Worm (Caenorhabditis elegans) whole organism, early embryonic: Measurements from ENCODE around the gene F29F11.20.

ENCODE experiments used
- B0310.2 ChIP-seq: sonication (generic microtip); optimal IDR thresholded peaks from 2 replicates; lab custom pipeline; 2016; ENCODE audit warnings: mild to moderate bottlenecking, missing genetic modification characterization, missing compliant biosample characterization
- F13C5.2 ChIP-seq: sonication (generic microtip); optimal IDR thresholded peaks from 2 replicates; lab custom pipeline; 2017; ENCODE audit warnings: mild to moderate bottlenecking, missing genetic modification characterization, inconsistent platforms, missing compliant biosample characterization
- aly-1 ChIP-seq: sonication (generic microtip); optimal IDR thresholded peaks from 2 replicates; lab custom pipeline; 2016; ENCODE audit warnings: missing genetic modification characterization, missing compliant biosample characterization
- ama-1 ChIP-seq: fragments of 150-350 bp; optimal IDR thresholded peaks from 2 replicates; lab custom pipeline; 2014
- ceh-13 ChIP-seq: fragments of 200-800 bp; sonication (Bioruptor generic); optimal IDR thresholded peaks from 2 replicates; lab custom pipeline; 2018; ENCODE audit warnings: mild to moderate bottlenecking, missing genetic modification characterization, missing compliant biosample characterization
- ceh-36 ChIP-seq: sonication (generic microtip); optimal IDR thresholded peaks from 2 replicates; lab custom pipeline; 2016; ENCODE audit warnings: missing genetic modification characterization, inconsistent platforms, missing compliant biosample characterization
- ets-7 ChIP-seq: sonication (generic microtip); optimal IDR thresholded peaks from 2 replicates; lab custom pipeline; 2016; ENCODE audit warnings: missing genotype, missing genetic modification characterization, missing compliant biosample characterization
- flt-1 ChIP-seq: fragments of 200-800 bp; sonication (Bioruptor generic); IDR thresholded peaks from 2 replicates; pipeline ENCODE4 v1.3.6; 2022; ENCODE audit warnings: missing genetic modification characterization, missing compliant biosample characterization
- hmbx-1 ChIP-seq: sonication (generic microtip); optimal IDR thresholded peaks from 2 replicates; lab custom pipeline; 2016; ENCODE audit warnings: mild to moderate bottlenecking, missing genetic modification characterization, missing compliant biosample characterization
- hmg-4 ChIP-seq: fragments of 200-800 bp; sonication (Bioruptor generic); optimal IDR thresholded peaks from 2 replicates; lab custom pipeline; 2018; ENCODE audit warnings: mild to moderate bottlenecking, missing genetic modification characterization, missing compliant biosample characterization
- hnd-1 ChIP-seq: sonication (generic microtip); optimal IDR thresholded peaks from 2 replicates; lab custom pipeline; 2016; ENCODE audit warnings: missing genetic modification characterization, missing compliant biosample characterization
- pes-1 ChIP-seq: fragments of 200-800 bp; sonication (Bioruptor generic); IDR thresholded peaks from 2 replicates; pipeline ENCODE4 v1.3.6; 2022; ENCODE audit warnings: missing genetic modification reagents, missing genetic modification characterization, missing compliant biosample characterization
- scrt-1 ChIP-seq: fragments of 200-800 bp; sonication (Bioruptor generic); IDR thresholded peaks from 2 replicates; pipeline ENCODE4 v1.3.6; 2022; ENCODE audit warnings: missing genetic modification characterization, missing compliant biosample characterization
- sea-1 ChIP-seq: fragments of 200-800 bp; sonication (Bioruptor generic); conservative IDR thresholded peaks from 2 replicates; pipeline ENCODE4 v1.3.6; 2022; ENCODE audit warnings: missing genetic modification characterization, missing compliant biosample characterization
- tbx-11 ChIP-seq: fragments of 200-800 bp; sonication (Bioruptor generic); IDR thresholded peaks from 2 replicates; pipeline ENCODE4 v1.3.6; 2022; ENCODE audit warnings: missing genetic modification characterization, missing compliant biosample characterization
- tbx-37 ChIP-seq: fragments of 200-800 bp; sonication (Bioruptor generic); conservative IDR thresholded peaks from 2 replicates; pipeline ENCODE4 v1.3.6; 2022; ENCODE audit warnings: missing genetic modification reagents, missing genetic modification characterization, missing compliant biosample characterization
- tra-4 ChIP-seq: sonication (generic microtip); optimal IDR thresholded peaks from 2 replicates; lab custom pipeline; 2017; ENCODE audit warnings: missing genetic modification characterization, missing compliant biosample characterization

Gene F29F11.20

DNA sequence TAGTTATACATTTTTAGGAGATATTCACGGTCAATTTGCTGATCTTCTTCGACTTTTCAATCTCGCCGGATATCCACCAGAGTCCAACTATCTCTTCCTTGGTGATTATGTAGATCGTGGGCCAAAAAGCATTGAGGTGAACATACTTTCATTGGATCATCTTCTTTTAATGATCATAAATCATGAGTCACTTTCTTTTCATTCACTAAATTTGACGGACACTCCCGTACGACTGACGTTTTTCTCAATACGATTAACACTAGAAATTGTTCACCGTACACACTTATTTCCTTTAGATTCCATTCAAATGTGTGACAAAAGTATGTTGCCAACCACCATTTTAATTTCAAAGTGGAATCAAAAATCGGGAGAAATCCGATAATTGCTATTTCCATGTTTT, 15.2 kb downstream of the F29F11.20 start:
- TF ChIP-seq B0310.2 (tag; lab: Kevin White, UChicago) (no peak), sea-1 (no peak), tra-4 (tag; lab: Kevin White, UChicago) (no peak), pes-1 (GFP tag; lab: Robert Waterston, UW) (no peak), ets-7 (tag; lab: Kevin White, UChicago) (no peak), tbx-11 (no peak), scrt-1 (GFP tag; lab: Robert Waterston, UW) (no peak), ceh-36 (tag; lab: Kevin White, UChicago) (no peak), aly-1 (tag; lab: Kevin White, UChicago) (no peak), hmg-4 (GFP tag; lab: Kevin White, UChicago) (no peak), tbx-37 (no peak)

DNA sequence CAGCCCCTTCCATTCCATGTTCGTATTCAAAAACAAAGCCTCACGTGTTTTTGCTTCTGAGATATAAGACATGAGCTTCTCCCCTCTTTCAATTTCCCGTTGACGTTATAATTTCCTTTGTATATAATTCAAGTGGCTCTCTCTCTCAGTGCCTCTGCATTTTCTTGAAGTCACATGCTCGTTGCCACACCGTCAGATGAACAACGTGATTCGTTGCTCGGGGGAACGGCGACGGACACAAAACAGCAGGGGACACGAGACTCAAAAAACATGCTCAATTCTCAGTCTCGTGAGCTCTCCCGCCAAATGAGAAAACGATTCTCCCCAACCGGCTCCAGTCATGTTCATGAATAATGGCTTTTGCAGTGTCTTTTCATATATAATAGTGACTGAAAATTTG, 20.6 kb downstream of the F29F11.20 start:
- TF ChIP-seq tbx-37 (no peak), tbx-11 (no peak), tra-4 (tag; lab: Kevin White, UChicago) (no peak), sea-1 (no peak), flt-1 (GFP tag; lab: Robert Waterston, UW) (no peak), B0310.2 (tag; lab: Kevin White, UChicago) (no peak), hmbx-1 (tag; lab: Kevin White, UChicago) (no peak), ceh-36 (tag; lab: Kevin White, UChicago) (no peak), F13C5.2 (tag; lab: Kevin White, UChicago) (no peak), pes-1 (GFP tag; lab: Robert Waterston, UW) (no peak), ceh-13 (GFP tag; lab: Kevin White, UChicago) (no peak), ama-1 (lab: Kevin White, UChicago) (no peak), hmg-4 (GFP tag; lab: Kevin White, UChicago) (no peak), aly-1 (tag; lab: Kevin White, UChicago) (no peak)

DNA sequence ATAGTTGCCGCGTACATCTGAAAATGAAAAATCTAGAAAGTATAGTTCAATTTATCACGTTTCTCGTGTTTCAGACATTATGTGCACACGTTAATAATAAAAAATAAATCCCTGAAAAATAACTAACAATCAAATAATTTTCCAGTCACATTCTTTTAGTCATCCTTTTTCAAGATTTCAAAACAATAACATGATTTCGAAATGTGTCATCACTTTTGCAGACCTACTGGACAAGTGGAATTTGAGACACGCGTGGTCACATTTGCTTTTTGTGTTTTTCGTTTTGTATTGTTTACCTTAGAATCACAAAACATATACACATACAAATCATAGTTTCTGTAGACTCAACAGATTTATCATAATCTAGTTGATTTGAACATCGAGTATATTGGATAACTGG, 21.7 kb downstream of the F29F11.20 start:
- TF ChIP-seq ceh-36 (tag; lab: Kevin White, UChicago) (no peak), tra-4 (tag; lab: Kevin White, UChicago) (no peak), F13C5.2 (tag; lab: Kevin White, UChicago) (no peak), hmg-4 (GFP tag; lab: Kevin White, UChicago) (no peak), sea-1 (no peak), ama-1 (lab: Kevin White, UChicago) (no peak), B0310.2 (tag; lab: Kevin White, UChicago) (no peak), tbx-11 (no peak), ceh-13 (GFP tag; lab: Kevin White, UChicago) (no peak)

DNA sequence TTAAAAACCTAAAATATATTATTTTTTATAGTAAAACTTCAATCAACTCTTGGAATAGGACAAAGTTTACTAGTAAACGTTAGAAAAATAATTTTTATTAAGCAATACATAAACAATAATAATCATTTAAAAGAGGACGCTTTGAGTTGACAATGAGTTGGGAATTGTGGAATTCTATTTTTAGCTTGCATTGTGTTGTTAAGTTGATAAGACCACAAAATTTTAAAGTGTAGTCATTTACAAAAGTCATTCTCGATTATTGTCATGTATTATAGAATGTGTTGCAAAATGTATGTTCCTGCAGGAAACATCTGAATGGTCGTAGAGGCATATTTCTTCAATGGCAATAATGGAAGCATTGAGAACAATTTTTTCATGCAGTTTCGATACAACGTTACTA, 23.3 kb downstream of the F29F11.20 start:
- no peak for TF ChIP-seq ceh-13 (GFP tag; lab: Kevin White, UChicago)
- no peak for TF ChIP-seq sea-1

DNA sequence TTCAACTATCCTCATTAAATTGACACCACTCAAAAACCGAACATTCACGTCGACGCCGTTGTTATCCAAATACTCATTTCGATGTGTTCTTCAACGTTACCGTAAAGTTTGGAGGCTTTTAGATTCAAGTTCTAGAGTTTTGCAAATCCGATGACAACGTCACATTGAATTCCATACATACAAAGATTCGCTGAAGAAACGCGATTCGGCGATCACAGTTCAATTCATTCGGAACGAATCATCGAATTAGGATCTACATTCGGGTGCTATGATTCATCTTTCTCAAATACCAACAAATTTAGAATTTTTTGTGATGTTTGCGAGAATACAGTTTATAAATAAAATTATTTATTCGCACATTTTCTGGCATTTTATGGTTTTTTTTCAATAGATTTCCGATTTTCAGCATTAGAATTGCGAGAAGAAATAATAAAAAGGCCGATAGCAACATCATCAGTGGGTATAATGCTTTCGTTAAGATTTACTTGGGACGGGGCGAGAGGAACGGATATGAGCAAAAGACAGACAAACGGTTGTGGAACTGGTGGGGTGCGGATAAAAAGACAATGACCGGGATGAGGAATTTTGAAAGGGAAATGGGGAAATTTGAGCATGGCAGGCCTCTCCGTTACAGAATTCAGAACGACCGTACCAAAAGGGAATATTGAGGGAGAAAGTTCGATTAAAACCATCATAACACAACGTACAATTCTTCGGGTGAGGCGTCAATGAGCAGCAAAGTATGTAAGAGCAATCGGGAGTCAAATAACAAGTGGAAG, 24.3 kb downstream of the F29F11.20 start:
- no peak for TF ChIP-seq hmg-4 (GFP tag; lab: Kevin White, UChicago)
- peak; percentile 53 for TF ChIP-seq ama-1 (lab: Kevin White, UChicago)

DNA sequence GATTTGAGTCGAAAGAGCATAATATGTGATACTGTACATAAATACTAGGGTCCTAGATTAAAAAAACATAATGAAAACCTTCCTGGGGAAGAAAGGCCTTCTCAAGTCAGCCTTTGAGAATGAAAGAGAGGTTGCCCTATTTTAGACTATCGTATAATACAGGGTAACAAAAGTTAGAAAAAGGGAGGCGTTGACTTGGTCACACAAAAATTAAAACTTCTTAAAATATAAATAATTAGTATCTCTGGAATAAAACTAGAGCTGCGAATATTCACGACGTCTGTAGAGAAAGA, 24.9 kb downstream of the F29F11.20 start:
- TF ChIP-seq aly-1 (tag; lab: Kevin White, UChicago): no peak
- TF ChIP-seq tra-4 (tag; lab: Kevin White, UChicago): no peak
- no peak for TF ChIP-seq hmg-4 (GFP tag; lab: Kevin White, UChicago)
- 0 out of 2 replicates have a peak, but pooled peaks have one; percentile 23 for TF ChIP-seq pes-1 (GFP tag; lab: Robert Waterston, UW)
- no peak for TF ChIP-seq ets-7 (tag; lab: Kevin White, UChicago)
- no peak for TF ChIP-seq scrt-1 (GFP tag; lab: Robert Waterston, UW)
- TF ChIP-seq flt-1 (GFP tag; lab: Robert Waterston, UW): no peak

DNA sequence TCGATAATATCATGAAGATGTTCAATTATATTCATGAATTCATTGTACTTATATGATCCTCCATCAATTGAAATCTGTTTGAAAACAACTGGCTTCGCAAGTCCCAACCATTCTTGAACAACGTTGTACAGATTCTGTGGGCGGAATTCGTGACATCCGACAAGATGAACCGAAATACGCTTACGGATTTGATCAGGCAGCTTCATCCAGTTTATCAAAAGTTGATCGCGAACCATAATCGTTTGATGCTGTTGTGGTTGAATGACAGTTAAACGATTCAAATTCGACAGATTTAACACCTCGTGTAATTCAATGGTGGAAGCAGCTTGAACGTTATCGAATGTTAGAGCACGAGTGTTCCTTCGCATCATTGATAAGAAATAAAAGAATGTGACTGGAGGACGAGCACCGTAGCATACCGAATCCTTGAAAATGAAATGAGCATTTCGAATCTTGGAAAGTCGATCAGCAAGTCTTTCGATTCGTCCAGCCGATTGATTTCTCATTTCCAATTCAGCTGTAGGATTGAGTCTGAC, 26.1 kb downstream of the F29F11.20 start:
- no peak for TF ChIP-seq tbx-11
- TF ChIP-seq B0310.2 (tag; lab: Kevin White, UChicago): no peak
- no peak for TF ChIP-seq tra-4 (tag; lab: Kevin White, UChicago)
- TF ChIP-seq hmbx-1 (tag; lab: Kevin White, UChicago): no peak
- no peak for TF ChIP-seq scrt-1 (GFP tag; lab: Robert Waterston, UW)
- TF ChIP-seq flt-1 (GFP tag; lab: Robert Waterston, UW): no peak
- TF ChIP-seq ceh-13 (GFP tag; lab: Kevin White, UChicago): no peak
- no peak for TF ChIP-seq sea-1
- no peak for TF ChIP-seq hnd-1 (tag; lab: Kevin White, UChicago)
- no peak for TF ChIP-seq tbx-37
- no peak for TF ChIP-seq ets-7 (tag; lab: Kevin White, UChicago)
- TF ChIP-seq aly-1 (tag; lab: Kevin White, UChicago): no peak
- TF ChIP-seq hmg-4 (GFP tag; lab: Kevin White, UChicago): no peak

DNA sequence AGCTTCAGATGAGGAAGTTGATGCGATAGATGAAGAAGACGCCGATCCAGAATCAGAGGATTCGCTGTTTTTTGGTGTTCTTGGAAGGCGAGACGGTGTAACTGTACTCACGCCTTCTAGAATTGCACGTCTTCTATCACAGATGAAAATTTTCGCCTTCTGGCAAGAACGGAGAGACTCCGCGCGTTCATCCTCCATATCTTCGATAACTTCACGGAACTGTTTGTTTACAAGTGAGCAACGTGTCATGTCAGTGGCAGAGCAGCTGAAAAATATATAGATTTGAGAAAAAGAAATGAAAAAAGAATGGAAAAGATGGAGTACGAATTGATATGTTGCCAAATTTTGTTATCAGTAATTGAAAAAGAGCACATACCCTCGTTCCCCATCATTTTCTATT, 26.9 kb downstream of the F29F11.20 start:
- TF ChIP-seq hnd-1 (tag; lab: Kevin White, UChicago): no peak
- no peak for TF ChIP-seq flt-1 (GFP tag; lab: Robert Waterston, UW)
- TF ChIP-seq tbx-37: no peak
- no peak for TF ChIP-seq sea-1
- no peak for TF ChIP-seq hmbx-1 (tag; lab: Kevin White, UChicago)
- TF ChIP-seq tbx-11: no peak
- TF ChIP-seq aly-1 (tag; lab: Kevin White, UChicago): no peak
- no peak for TF ChIP-seq ceh-36 (tag; lab: Kevin White, UChicago)
- no peak for TF ChIP-seq B0310.2 (tag; lab: Kevin White, UChicago)
- no peak for TF ChIP-seq pes-1 (GFP tag; lab: Robert Waterston, UW)
- TF ChIP-seq tra-4 (tag; lab: Kevin White, UChicago): no peak
- no peak for TF ChIP-seq ceh-13 (GFP tag; lab: Kevin White, UChicago)
- no peak for TF ChIP-seq ets-7 (tag; lab: Kevin White, UChicago)
- no peak for TF ChIP-seq ama-1 (lab: Kevin White, UChicago)
- no peak for TF ChIP-seq F13C5.2 (tag; lab: Kevin White, UChicago)
- TF ChIP-seq scrt-1 (GFP tag; lab: Robert Waterston, UW): no peak
